Worm (Caenorhabditis elegans): ENCODE measurements around the gene sups-1.

Gene sups-1

DNA sequence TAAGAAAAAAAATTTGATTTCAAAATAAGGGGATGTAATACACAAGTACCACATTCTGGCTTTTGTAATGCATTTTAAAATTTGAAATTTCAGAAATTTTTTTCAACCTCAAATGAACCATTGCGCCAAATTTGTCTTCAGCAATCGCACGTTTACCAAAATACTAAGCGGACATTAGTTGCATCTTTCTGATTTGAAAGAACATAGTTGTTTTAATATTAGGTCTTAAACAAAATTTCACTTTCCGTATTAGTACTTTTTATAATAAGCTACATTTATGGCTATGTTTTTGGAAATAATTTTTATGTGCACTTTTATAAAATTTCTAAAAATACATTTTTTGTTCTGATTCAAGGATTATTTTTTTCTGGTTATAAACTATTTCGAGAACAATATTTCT is at the start of gene sups-1:
Gene sups-1 (plus strand): TSS at position 301 of the 400 bp plus-strand sequence.
- no peak for TF ChIP-seq unc-62 (GFP tag; optimal IDR thresholded peaks at IDR 0.05)

DNA sequence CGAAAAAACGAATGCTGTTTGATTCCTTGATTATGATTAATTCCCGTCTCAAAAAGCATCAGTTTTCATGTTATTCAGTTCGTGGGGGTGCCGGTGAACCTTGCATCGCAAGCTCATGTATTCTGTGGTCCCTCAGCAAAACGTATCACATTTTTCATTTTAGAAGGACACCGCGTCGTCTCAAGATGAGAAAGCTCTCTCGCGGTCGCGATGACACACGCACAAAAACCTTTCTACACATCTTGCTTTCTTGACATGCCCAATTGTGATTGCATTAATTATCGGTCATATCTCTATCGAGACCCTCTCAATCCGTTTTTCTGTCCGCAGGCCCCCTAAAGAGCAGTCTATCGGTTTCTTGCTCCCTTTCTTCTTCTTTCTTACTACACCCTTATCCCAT is 47.8 kb upstream of the sups-1 start:
- no peak for TF ChIP-seq unc-62 (GFP tag; optimal IDR thresholded peaks at IDR 0.05)

ce11 chrX:5958815-5959214 is 45.1 kb upstream of the sups-1 start, which contains the start of gene R07E4.1:
R07E4.1 (plus strand) TSS chrX:5959115.
- TF ChIP-seq unc-62 (GFP tag; optimal IDR thresholded peaks at IDR 0.05): no peak

ce11 chrX:5960872-5961271 is 43.1 kb upstream of the sups-1 start:
- TF ChIP-seq unc-62 (GFP tag; optimal IDR thresholded peaks at IDR 0.05): no peak

DNA sequence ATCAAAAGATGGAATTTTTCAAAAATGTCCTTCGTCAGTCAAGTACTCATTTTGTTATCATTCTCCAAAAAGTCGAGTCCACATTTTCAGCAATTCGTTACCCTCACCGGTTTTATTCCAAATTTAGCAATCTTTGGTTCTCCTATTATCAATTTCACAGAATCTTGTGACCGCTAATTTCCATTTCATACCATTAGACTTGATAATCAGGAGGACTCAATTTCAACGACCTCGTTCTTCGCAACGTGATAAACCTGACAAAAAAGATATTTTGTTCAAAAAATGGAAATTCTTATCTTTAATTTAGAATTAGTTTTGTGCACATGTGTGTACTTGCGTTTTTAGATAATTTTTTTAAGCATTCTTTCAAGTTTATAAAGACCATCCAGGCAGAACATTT is 41.4 kb upstream of the sups-1 start:
- no peak for TF ChIP-seq unc-62 (GFP tag; optimal IDR thresholded peaks at IDR 0.05)

DNA sequence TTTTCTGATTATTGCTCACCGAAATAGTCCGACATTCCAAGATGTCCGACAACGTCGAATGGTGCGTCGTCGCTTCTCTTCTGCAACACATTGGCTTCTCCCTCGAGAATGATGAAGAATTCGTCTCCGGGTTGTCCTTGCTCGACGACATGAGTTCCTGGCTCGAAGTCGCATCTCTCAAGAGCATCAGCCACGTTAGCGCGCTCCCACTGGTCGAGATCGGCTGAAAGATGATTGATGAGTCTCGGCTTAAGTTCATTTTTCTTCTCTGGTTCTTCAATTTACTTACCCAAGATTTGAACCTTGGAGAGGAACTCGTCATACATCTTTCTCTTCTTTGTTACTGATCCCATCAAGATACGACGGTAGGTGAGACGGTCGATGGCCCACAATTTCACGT is 31.7 kb upstream of the sups-1 start:
- no peak for TF ChIP-seq unc-62 (GFP tag; optimal IDR thresholded peaks at IDR 0.05)

ce11 chrX:5975228-5975627 is 28.7 kb upstream of the sups-1 start:
- TF ChIP-seq unc-62 (GFP tag; optimal IDR thresholded peaks at IDR 0.05): no peak

DNA sequence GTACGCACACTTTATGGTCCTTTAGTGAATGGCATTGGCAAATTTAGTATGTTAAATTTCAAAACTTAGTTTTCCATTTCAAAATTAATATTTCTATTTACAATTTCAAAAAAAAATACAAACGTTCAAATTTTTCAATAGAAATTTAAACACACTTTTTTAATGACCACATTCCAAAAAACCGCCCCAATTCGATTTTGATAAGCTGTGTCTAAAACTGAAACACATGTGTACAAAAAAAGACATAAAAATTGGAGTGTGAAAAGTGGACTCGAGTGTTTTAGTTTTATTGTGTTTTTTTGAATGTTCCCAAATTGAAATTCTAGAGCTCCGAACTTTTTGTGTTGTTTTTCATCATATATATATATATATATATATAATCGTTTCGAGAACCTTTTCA is 28.2 kb upstream of the sups-1 start:
- no peak for TF ChIP-seq unc-62 (GFP tag; optimal IDR thresholded peaks at IDR 0.05)

ce11 chrX:5976206-5976960 is 27.6 kb upstream of the sups-1 start:
- TF ChIP-seq unc-62 (GFP tag; optimal IDR thresholded peaks at IDR 0.05): no peak

DNA sequence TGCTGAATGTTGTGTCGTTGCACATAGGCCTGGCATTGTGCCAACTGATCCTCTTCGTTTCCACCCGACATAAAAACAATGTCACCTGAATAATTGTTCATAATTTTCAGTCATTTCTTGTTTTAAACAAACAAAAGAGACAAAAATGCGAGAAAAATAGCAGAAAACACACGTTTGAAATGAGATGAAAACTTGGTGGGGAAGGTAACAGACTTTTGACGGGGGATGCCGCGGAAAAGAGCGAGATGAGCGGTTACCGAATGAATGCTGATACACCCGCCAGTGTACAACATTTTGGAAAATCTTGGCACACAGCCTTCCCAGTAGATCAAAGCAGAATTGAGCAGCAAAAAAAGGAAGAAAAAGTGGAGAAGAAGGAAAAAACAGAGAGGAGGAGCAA is 26.2 kb upstream of the sups-1 start, which contains the start of gene kin-2:
Gene kin-2 (minus strand): TSS at position 101 of the 400 bp plus-strand sequence.
- TF ChIP-seq unc-62 (GFP tag; optimal IDR thresholded peaks at IDR 0.05): no peak

DNA sequence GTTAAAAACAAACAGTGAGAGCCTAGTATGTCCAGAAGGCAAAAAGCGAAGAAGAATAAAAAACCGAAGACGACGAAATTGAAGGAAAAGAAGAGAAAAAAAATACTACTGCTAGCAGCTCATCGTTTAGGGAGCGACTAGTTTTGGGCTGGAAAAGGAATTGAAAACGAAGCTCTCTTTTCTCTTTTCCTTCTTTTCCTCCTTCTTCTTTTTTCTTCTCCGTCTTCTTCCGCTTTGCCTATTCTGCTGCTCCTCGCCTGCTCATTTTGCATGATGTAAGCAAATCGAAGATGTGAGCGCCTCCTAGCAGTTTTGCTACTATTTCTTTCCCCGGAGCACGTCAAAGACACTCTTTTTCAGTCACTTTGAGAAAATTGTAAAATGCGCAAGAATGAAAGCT is 22.3 kb upstream of the sups-1 start:
- no peak for TF ChIP-seq unc-62 (GFP tag; optimal IDR thresholded peaks at IDR 0.05)

DNA sequence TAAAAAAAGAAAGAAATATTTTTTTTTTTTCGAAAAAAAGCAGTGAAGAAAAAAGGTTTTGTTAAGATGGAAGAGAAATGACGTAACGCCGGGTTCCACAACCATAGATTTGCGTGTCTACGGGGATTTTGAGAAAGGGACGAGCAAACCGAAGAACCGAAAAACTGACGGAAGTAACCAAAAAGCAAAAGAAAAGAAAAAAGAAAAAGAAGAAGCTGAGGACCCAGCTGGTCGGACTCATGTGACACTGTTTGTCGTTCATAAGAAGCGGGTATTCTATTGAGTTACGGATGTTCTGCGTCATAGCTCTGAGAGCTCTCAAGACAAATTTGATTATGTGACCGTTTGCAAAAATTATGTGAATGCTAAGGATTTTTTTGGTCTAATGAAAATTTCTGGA is 21.2 kb upstream of the sups-1 start:
- no peak for TF ChIP-seq unc-62 (GFP tag; optimal IDR thresholded peaks at IDR 0.05)

- TF ChIP-seq unc-62 (GFP tag; optimal IDR thresholded peaks at IDR 0.05): no peak
Observed at ce11 chrX:5983267-5983666, 20.7 kb upstream of the sups-1 start.

- TF ChIP-seq unc-62 (GFP tag; optimal IDR thresholded peaks at IDR 0.05): no peak
Observed at ce11 chrX:5984581-5985039, 19.3 kb upstream of the sups-1 start, which contains the start of gene klp-13. klp-13 (plus strand) TSS chrX:5984989.

- TF ChIP-seq unc-62 (GFP tag; optimal IDR thresholded peaks at IDR 0.05): no peak
Observed at ce11 chrX:5985720-5986119, 18.2 kb upstream of the sups-1 start.

ce11 chrX:5987910-5988309 is 16.0 kb upstream of the sups-1 start:
- no peak for TF ChIP-seq unc-62 (GFP tag; optimal IDR thresholded peaks at IDR 0.05)

ce11 chrX:5992770-5993169 is 11.2 kb upstream of the sups-1 start, which contains the start of gene F22F4.5:
F22F4.5 (minus strand) TSS chrX:5992870.
- TF ChIP-seq unc-62 (GFP tag; optimal IDR thresholded peaks at IDR 0.05): no peak

Data from whole organism, dauer.